Worm (Caenorhabditis elegans) whole organism, mixed stage, embryonic: ENCODE results near the gene trpa-1.

Experiments
- M03D4.4 ChIP-seq: sonication (generic microtip); optimal IDR thresholded peaks from 2 replicates; lab custom pipeline; 2017; ENCODE audit warnings: mild to moderate bottlenecking, missing genetic modification characterization, missing compliant biosample characterization
- bed-3 ChIP-seq: fragments of 200-800 bp; sonication (Bioruptor generic); optimal IDR thresholded peaks from 3 replicates; lab custom pipeline; 2018; ENCODE audit warnings: mild to moderate bottlenecking, missing genetic modification characterization, moderate library complexity, missing compliant biosample characterization
- blmp-1 ChIP-seq: fragments of 150-350 bp; optimal IDR thresholded peaks from 2 replicates; lab custom pipeline; 2014; ENCODE audit warnings: missing biosample characterization, missing genetic modification characterization
- ceh-39 ChIP-seq: fragments of 150-350 bp; optimal IDR thresholded peaks from 2 replicates; lab custom pipeline; 2014; ENCODE audit warnings: missing biosample characterization, missing genetic modification characterization
- ceh-83 ChIP-seq: fragments of 200-800 bp; sonication (Bioruptor generic); optimal IDR thresholded peaks from 2 replicates; lab custom pipeline; 2018; ENCODE audit warnings: mild to moderate bottlenecking, missing genetic modification characterization, missing compliant biosample characterization
- cnd-1 ChIP-seq: fragments of 200-800 bp; sonication (Bioruptor generic); optimal IDR thresholded peaks from 2 replicates; lab custom pipeline; 2018; ENCODE audit warnings: mild to moderate bottlenecking, missing genetic modification characterization, missing compliant biosample characterization
- drap-1 ChIP-seq: fragments of 200-800 bp; sonication (Bioruptor generic); optimal IDR thresholded peaks from 3 replicates; lab custom pipeline; 2018; ENCODE audit warnings: mild to moderate bottlenecking, missing genetic modification characterization, missing compliant biosample characterization
- elt-1 ChIP-seq: sonication (generic microtip); optimal IDR thresholded peaks from 2 replicates; lab custom pipeline; 2017; ENCODE audit warnings: missing genetic modification characterization, mild to moderate bottlenecking, missing compliant biosample characterization, antibody characterized with exemption, moderate library complexity, borderline replicate concordance; ENCODE audit not compliant: insufficient read depth
- elt-3 ChIP-seq: fragments of 150-350 bp; optimal IDR thresholded peaks from 2 replicates; lab custom pipeline; 2014; ENCODE audit warnings: missing biosample characterization, missing genetic modification characterization
- flh-1 ChIP-seq: fragments of 200-800 bp; sonication (Bioruptor generic); optimal IDR thresholded peaks from 2 replicates; lab custom pipeline; 2018; ENCODE audit warnings: mild to moderate bottlenecking, missing genetic modification characterization, moderate library complexity, missing compliant biosample characterization
- ham-2 ChIP-seq: fragments of 200-800 bp; sonication (Bioruptor generic); optimal IDR thresholded peaks from 2 replicates; lab custom pipeline; 2018; ENCODE audit warnings: mild to moderate bottlenecking, missing genetic modification characterization, missing compliant biosample characterization
- hlh-1 ChIP-seq: fragments of 150-350 bp; optimal IDR thresholded peaks from 2 replicates; lab custom pipeline; 2014; ENCODE audit warnings: missing biosample characterization, missing genetic modification reagents, missing genetic modification characterization
- lin-13 ChIP-seq: fragments of 150-350 bp; optimal IDR thresholded peaks from 2 replicates; lab custom pipeline; 2014; ENCODE audit warnings: missing biosample characterization, missing genetic modification characterization
- lin-32 ChIP-seq: fragments of 200-800 bp; sonication (Bioruptor generic); optimal IDR thresholded peaks from 2 replicates; lab custom pipeline; 2018; ENCODE audit warnings: mild to moderate bottlenecking, missing genetic modification characterization, missing compliant biosample characterization
- lsy-2 ChIP-seq: fragments of 150-350 bp; optimal IDR thresholded peaks from 2 replicates; lab custom pipeline; 2014; ENCODE audit warnings: missing biosample characterization, missing genetic modification characterization
- mab-5 ChIP-seq: fragments of 150-350 bp; optimal IDR thresholded peaks from 2 replicates; lab custom pipeline; 2014; ENCODE audit warnings: missing biosample characterization, missing genetic modification characterization
- mep-1 ChIP-seq: fragments of 150-350 bp; optimal IDR thresholded peaks from 2 replicates; lab custom pipeline; 2017; ENCODE audit warnings: missing biosample characterization, missing genetic modification reagents, missing genetic modification characterization, inconsistent platforms
- mls-2 ChIP-seq: sonication (generic microtip); optimal IDR thresholded peaks from 2 replicates; lab custom pipeline; 2016; ENCODE audit warnings: mild to moderate bottlenecking, missing genetic modification characterization, moderate library complexity, missing compliant biosample characterization
- nhr-12 ChIP-seq: fragments of 150-350 bp; optimal IDR thresholded peaks from 2 replicates; lab custom pipeline; 2014; ENCODE audit warnings: missing biosample characterization, missing genetic modification characterization
- nhr-2 ChIP-seq: fragments of 150-350 bp; optimal IDR thresholded peaks from 2 replicates; lab custom pipeline; 2014; ENCODE audit warnings: missing biosample characterization, missing genetic modification characterization
- nhr-237 ChIP-seq: fragments of 150-350 bp; optimal IDR thresholded peaks from 2 replicates; lab custom pipeline; 2014; ENCODE audit warnings: missing biosample characterization, missing genetic modification characterization
- nhr-28 ChIP-seq: fragments of 150-350 bp; optimal IDR thresholded peaks from 2 replicates; lab custom pipeline; 2014; ENCODE audit warnings: missing biosample characterization, missing genetic modification characterization
- nhr-76 ChIP-seq: sonication (generic microtip); optimal IDR thresholded peaks from 2 replicates; lab custom pipeline; 2017; ENCODE audit warnings: missing biosample characterization, missing genetic modification characterization
- pha-4 ChIP-seq: fragments of 150-350 bp; optimal IDR thresholded peaks from 2 replicates; lab custom pipeline; 2018; ENCODE audit warnings: missing biosample characterization, missing genetic modification reagents, missing genetic modification characterization
- sem-2 ChIP-seq: fragments of 200-800 bp; sonication (Bioruptor generic); optimal IDR thresholded peaks from 2 replicates; lab custom pipeline; 2018; ENCODE audit warnings: mild to moderate bottlenecking, missing genetic modification characterization, missing compliant biosample characterization
- sptf-1 ChIP-seq: sonication (generic microtip); optimal IDR thresholded peaks from 2 replicates; lab custom pipeline; 2017; ENCODE audit warnings: mild to moderate bottlenecking, missing genetic modification characterization, moderate library complexity, missing compliant biosample characterization
- tbx-8 ChIP-seq: fragments of 200-800 bp; sonication (Bioruptor generic); optimal IDR thresholded peaks from 2 replicates; lab custom pipeline; 2018; ENCODE audit warnings: mild to moderate bottlenecking, missing genetic modification characterization, moderate library complexity, missing compliant biosample characterization
- unc-39 ChIP-seq: fragments of 150-350 bp; optimal IDR thresholded peaks from 2 replicates; lab custom pipeline; 2014; ENCODE audit warnings: missing biosample characterization, missing genetic modification characterization
- unc-62 ChIP-seq: fragments of 150-350 bp; optimal IDR thresholded peaks from 2 replicates; lab custom pipeline; 2014; ENCODE audit warnings: missing biosample characterization, missing genetic modification reagents, missing genetic modification characterization
- ztf-11 ChIP-seq: fragments of 150-350 bp; optimal IDR thresholded peaks from 2 replicates; lab custom pipeline; 2014; ENCODE audit warnings: missing biosample characterization, missing genetic modification characterization

The trpa-1 gene

DNA sequence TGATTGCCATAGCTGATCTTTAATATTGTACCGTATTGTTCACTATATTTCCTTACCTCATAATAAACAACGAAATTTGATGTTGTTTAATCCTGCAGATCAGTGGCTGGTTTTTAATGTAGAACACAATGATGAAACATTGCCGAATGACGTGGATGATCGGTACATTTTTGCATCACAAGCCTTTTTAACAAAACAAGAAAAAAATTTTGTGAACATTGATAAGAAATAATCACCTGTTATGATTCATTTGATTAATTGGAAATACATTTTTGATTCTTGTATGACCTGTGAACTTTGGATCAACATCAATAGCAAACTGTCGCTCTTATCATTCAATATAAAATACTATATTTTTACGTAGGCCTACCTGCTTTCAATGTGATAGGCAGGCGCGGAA, 38.5 kb downstream of the trpa-1 start:
- TF ChIP-seq ceh-83 = no peak
- no peak for TF ChIP-seq drap-1
- no peak for TF ChIP-seq nhr-12
- TF ChIP-seq mep-1 (tag; lab: Kevin White, UChicago) = no peak

- TF ChIP-seq elt-1 (tag; lab: Kevin White, UChicago) = peak; percentile 5
- TF ChIP-seq ztf-11 = no peak
- TF ChIP-seq flh-1 (GFP tag; lab: Kevin White, UChicago) = no peak
- no peak for TF ChIP-seq cnd-1
- no peak for TF ChIP-seq bed-3 (GFP tag; lab: Kevin White, UChicago)
- TF ChIP-seq pha-4 (tag; lab: Kevin White, UChicago) = no peak
- no peak for TF ChIP-seq nhr-76 (tag; lab: Kevin White, UChicago)
Measured at ce11 chrIV:11903676-11904075, 39.4 kb downstream of the trpa-1 start.

DNA sequence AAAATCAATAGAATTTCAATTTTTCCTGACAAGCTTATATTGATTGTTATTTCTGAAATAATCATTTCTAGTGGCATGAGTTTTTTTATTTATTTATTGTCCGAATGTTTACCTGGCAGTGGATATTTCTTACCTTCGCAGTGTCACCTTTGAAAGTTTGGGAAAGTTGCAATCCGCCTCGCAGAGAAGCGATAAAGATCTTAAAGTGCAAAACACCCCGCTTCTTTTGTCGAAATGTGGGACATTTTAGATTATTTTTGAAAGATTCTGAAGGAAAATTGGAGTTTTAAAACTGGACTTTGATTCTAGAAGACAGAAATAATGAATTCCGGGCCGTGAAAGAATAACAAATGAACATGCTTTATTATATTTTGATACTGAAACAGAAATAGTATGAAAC, 44.4 kb downstream of the trpa-1 start:
- TF ChIP-seq nhr-237 (no peak), elt-1 (tag; lab: Kevin White, UChicago) (no peak), mab-5 (no peak), unc-62 (GFP tag; lab: Kevin White, UChicago) (no peak), ceh-39 (tag; lab: Kevin White, UChicago) (no peak), lsy-2 (tag; lab: Kevin White, UChicago) (no peak), lin-13 (tag; lab: Kevin White, UChicago) (no peak), unc-39 (tag; lab: Kevin White, UChicago) (no peak), cnd-1 (no peak)

DNA sequence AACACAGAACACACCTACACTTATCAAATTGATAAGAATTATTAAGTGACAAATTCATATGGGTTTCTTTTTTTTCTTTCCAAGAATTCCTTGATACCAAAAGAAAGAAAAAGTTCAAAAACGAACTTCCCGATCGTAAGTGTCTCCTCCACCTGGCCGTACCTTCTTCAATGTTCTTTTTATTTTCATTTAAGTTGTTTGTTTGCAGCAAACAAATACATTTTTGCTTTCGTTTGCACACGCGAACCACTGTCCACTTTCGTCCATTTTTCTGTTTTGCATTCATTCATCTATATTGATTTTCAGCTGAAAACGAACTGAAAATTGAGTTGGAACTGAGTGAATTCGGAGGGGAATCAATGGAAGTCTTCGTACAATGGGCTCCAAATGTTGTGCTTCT, 47.4 kb downstream of the trpa-1 start, which contains the start of gene VZK822L.2:
TSS of gene VZK822L.2 (plus strand) at position 301 of the 400 bp plus-strand sequence.
- TF ChIP-seq lin-32 (GFP tag; lab: Kevin White, UChicago) = no peak
- no peak for TF ChIP-seq sptf-1 (tag; lab: Kevin White, UChicago)
- no peak for TF ChIP-seq lin-13 (tag; lab: Kevin White, UChicago)
- TF ChIP-seq ham-2 (GFP tag; lab: Kevin White, UChicago) = no peak

- TF ChIP-seq unc-39 (tag; lab: Kevin White, UChicago) (no peak), mab-5 (no peak), tbx-8 (no peak), bed-3 (GFP tag; lab: Kevin White, UChicago) (no peak)
Measured at ce11 chrIV:11913295-11913940, 49.1 kb downstream of the trpa-1 start.

DNA sequence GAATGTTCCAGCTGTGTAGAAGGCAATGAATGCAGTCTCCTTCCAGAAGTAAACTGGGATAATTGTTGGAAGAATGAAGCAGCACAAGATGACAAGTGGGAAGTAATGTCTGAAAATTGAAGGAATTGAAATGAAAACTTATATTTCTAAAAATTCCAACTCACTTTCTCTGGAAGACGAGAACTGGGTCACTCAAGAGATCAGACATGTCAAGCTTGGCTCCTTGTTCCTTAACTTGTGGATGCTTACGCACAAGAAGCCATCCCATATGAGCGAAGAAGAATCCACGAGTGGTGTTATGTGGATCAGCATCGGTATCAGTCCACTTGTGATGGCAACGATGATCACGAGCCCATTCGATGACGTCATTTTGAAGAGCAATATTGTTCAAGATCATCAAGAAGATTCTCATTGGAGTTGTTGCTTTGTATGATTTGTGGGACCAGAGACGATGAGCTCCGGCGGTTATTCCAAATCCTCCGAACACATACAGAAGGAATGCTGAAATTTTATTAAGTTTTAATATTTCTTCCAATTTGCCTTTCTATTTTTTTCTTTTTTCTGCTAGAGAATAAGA, 50.0 kb downstream of the trpa-1 start:
- no peak for TF ChIP-seq drap-1
- no peak for TF ChIP-seq elt-1 (tag; lab: Kevin White, UChicago)
- TF ChIP-seq elt-3 = no peak
- TF ChIP-seq nhr-237 = no peak
- no peak for TF ChIP-seq unc-39 (tag; lab: Kevin White, UChicago)
- no peak for TF ChIP-seq cnd-1
- no peak for TF ChIP-seq nhr-76 (tag; lab: Kevin White, UChicago)
- TF ChIP-seq blmp-1 (tag; lab: Kevin White, UChicago) = no peak
- no peak for TF ChIP-seq mls-2 (tag; lab: Kevin White, UChicago)

DNA sequence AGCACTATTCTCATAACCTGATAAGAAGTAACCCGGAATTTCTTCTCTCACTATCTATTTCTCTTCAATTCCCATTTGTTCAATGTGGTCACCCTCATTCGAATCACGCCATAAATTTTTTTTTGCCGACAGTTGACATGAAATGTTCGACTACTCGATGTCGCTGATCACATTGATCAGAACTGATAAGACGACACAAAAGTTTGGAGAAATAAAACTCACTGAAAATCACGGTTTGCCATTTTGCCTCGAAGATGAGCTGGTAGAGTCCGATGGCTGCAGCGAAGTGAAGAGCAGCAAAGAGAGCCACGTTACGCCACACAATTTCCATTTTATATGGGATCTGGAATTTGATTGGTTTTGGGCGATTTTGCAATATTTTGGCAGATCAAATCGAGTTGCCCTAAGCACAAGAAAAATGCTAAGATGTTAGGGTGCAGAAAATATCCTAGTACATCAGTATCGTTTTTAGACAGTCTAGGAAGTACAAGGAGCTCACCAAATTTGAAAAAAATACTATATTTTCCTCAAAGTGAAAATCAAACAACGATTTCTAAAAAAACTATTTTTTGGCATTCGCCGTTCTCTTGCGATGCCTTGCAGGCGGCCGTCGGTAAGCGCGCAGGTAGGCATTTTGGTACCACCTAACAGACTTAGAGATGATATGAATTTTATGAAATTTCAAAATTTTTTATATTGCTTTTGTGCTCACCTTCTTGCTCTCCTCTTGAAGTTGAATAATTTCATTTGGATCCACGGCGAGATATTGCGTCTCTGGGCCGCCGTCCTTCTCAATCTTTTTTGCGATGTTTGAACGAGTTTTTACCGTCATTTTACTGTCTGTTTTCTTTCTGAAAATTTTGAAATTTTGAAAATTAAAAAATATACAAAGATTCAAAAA, 50.8 kb downstream of the trpa-1 start, which contains the start of gene fat-6:
TSS of gene fat-6 (minus strand) at position 851 of the 901 bp plus-strand sequence.
- no peak for TF ChIP-seq blmp-1 (tag; lab: Kevin White, UChicago)
- TF ChIP-seq ztf-11 = no peak
- no peak for TF ChIP-seq elt-3
- TF ChIP-seq sem-2 (GFP tag; lab: Kevin White, UChicago) = no peak
- no peak for TF ChIP-seq pha-4 (tag; lab: Kevin White, UChicago)
- no peak for TF ChIP-seq lin-32 (GFP tag; lab: Kevin White, UChicago)
- no peak for TF ChIP-seq M03D4.4
- TF ChIP-seq lin-13 (tag; lab: Kevin White, UChicago) = no peak
- no peak for TF ChIP-seq nhr-28 (tag; lab: Kevin White, UChicago)
- TF ChIP-seq hlh-1 (tag; lab: Kevin White, UChicago) = no peak
- TF ChIP-seq nhr-2 (tag; lab: Kevin White, UChicago) = no peak
- no peak for TF ChIP-seq drap-1
- no peak for TF ChIP-seq cnd-1
- no peak for TF ChIP-seq ceh-39 (tag; lab: Kevin White, UChicago)
- TF ChIP-seq, all 35 proteins: peak for 0
